Fruit fly (Drosophila melanogaster) whole organism, embryonic: ENCODE data around the gene prd1.

ENCODE experiments used
- CG11398 ChIP-seq: fragments of 200-800 bp; sonication (Bioruptor generic); optimal IDR thresholded peaks from 2 replicates; lab custom pipeline; 2016; ENCODE audit warnings: missing biosample characterization, missing genetic modification characterization
- CG12236 ChIP-seq: fragments of 200-800 bp; sonication (Bioruptor generic); optimal IDR thresholded peaks from 2 replicates; lab custom pipeline; 2016; ENCODE audit warnings: missing biosample characterization, missing genetic modification characterization
- CG13624 ChIP-seq: fragments of 200-800 bp; sonication (Bioruptor generic); optimal IDR thresholded peaks from 2 replicates; lab custom pipeline; 2016; ENCODE audit warnings: missing biosample characterization, missing genetic modification characterization
- CG15269 ChIP-seq: fragments of 200-800 bp; sonication (Bioruptor generic); optimal IDR thresholded peaks from 2 replicates; lab custom pipeline; 2018; ENCODE audit warnings: missing biosample characterization, mild to moderate bottlenecking, missing genetic modification characterization, moderate library complexity
- CG16779 ChIP-seq: fragments of 200-800 bp; sonication (Bioruptor generic); IDR thresholded peaks from 2 replicates; pipeline ENCODE4 v1.3.6; 2022; ENCODE audit warnings: missing biosample characterization, missing genetic modification characterization
- CG18476 ChIP-seq: fragments of 200-800 bp; sonication (Bioruptor generic); optimal IDR thresholded peaks from 2 replicates; lab custom pipeline; 2016; ENCODE audit warnings: missing biosample characterization, mild to moderate bottlenecking, missing genetic modification characterization
- CG18619 ChIP-seq: fragments of 200-800 bp; sonication (Bioruptor generic); optimal IDR thresholded peaks from 3 replicates; lab custom pipeline; 2017; ENCODE audit warnings: missing biosample characterization, mild to moderate bottlenecking, missing genetic modification characterization
- CG3407 ChIP-seq: fragments of 200-800 bp; sonication (Bioruptor generic); optimal IDR thresholded peaks from 2 replicates; lab custom pipeline; 2018; ENCODE audit warnings: missing biosample characterization, mild to moderate bottlenecking, missing genetic modification characterization
- CG6254 ChIP-seq: fragments of 200-800 bp; sonication (Bioruptor generic); optimal IDR thresholded peaks from 3 replicates; lab custom pipeline; 2017; ENCODE audit warnings: mild to moderate bottlenecking, missing biosample characterization, missing genetic modification reagents, missing genetic modification characterization
- CG6683 ChIP-seq: fragments of 200-800 bp; sonication (Bioruptor generic); optimal IDR thresholded peaks from 2 replicates; lab custom pipeline; 2017; ENCODE audit warnings: missing biosample characterization, mild to moderate bottlenecking, missing genetic modification characterization, missing genetic modification reagents
- CG8089 ChIP-seq: fragments of 200-800 bp; sonication (Bioruptor generic); optimal IDR thresholded peaks from 3 replicates; lab custom pipeline; 2016; ENCODE audit warnings: missing biosample characterization, missing genetic modification characterization
- CG9215 ChIP-seq: fragments of 200-800 bp; sonication (Bioruptor generic); IDR thresholded peaks from 2 replicates; pipeline ENCODE4 v1.3.6; 2022; ENCODE audit warnings: missing biosample characterization, missing genetic modification characterization
- CoRest ChIP-seq: fragments of 200-800 bp; sonication (Bioruptor generic); optimal IDR thresholded peaks from 3 replicates; lab custom pipeline; 2018; ENCODE audit warnings: missing biosample characterization, mild to moderate bottlenecking, missing genetic modification characterization, moderate library complexity
- H2.0 ChIP-seq: fragments of 200-800 bp; sonication (Bioruptor generic); IDR thresholded peaks from 2 replicates; pipeline ENCODE4 v1.3.6; 2022; ENCODE audit warnings: missing biosample characterization, missing genetic modification characterization
- HmgD ChIP-seq: fragments of 200-800 bp; sonication (Bioruptor generic); optimal IDR thresholded peaks from 3 replicates; lab custom pipeline; 2016; ENCODE audit warnings: missing biosample characterization, missing genetic modification characterization
- Hmr ChIP-seq: fragments of 200-800 bp; sonication (Bioruptor generic); optimal IDR thresholded peaks from 3 replicates; lab custom pipeline; 2017; ENCODE audit warnings: mild to moderate bottlenecking, missing biosample characterization, missing genetic modification reagents, missing genetic modification characterization
- Hr78 ChIP-seq, 2 experiments: fragments of 200-800 bp in 1 of 2; fragments of >200 bp in 1 of 2; sonication (Bioruptor generic) in 1 of 2; optimal IDR thresholded peaks; 2 replicates each; lab custom pipeline; 2017 to 2019; ENCODE audit warnings: missing biosample characterization in 2 of 2, missing genetic modification characterization in 2 of 2, mild to moderate bottlenecking in 1 of 2, moderate library complexity in 1 of 2
- Hsf ChIP-seq: fragments of 200-800 bp; sonication (Bioruptor generic); optimal IDR thresholded peaks from 3 replicates; lab custom pipeline; 2016; ENCODE audit warnings: missing biosample characterization, missing genetic modification characterization
- Lim3 ChIP-seq: fragments of 200-800 bp; sonication (Bioruptor generic); IDR thresholded peaks from 2 replicates; pipeline ENCODE4 v1.3.6; 2022; ENCODE audit warnings: missing biosample characterization, missing genetic modification characterization
- NC2α ChIP-seq: fragments of 200-800 bp; sonication (Bioruptor generic); optimal IDR thresholded peaks from 2 replicates; lab custom pipeline; 2016; ENCODE audit warnings: missing biosample characterization, missing genetic modification characterization
- Poxn ChIP-seq: fragments of 200-800 bp; sonication (Bioruptor generic); IDR thresholded peaks from 2 replicates; pipeline ENCODE4 v1.3.6; 2022; ENCODE audit warnings: missing biosample characterization, missing genetic modification characterization
- Ptx1 ChIP-seq: fragments of 200-800 bp; sonication (Bioruptor generic); IDR thresholded peaks from 2 replicates; pipeline ENCODE4 v1.3.6; 2022; ENCODE audit warnings: missing biosample characterization, missing genetic modification characterization
- Sox100B ChIP-seq: fragments of 200-800 bp; sonication (Bioruptor generic); optimal IDR thresholded peaks from 3 replicates; lab custom pipeline; 2018; ENCODE audit warnings: missing biosample characterization, mild to moderate bottlenecking, missing genetic modification characterization
- Spps ChIP-seq: fragments of 200-800 bp; sonication (Bioruptor generic); optimal IDR thresholded peaks from 2 replicates; lab custom pipeline; 2018; ENCODE audit warnings: missing biosample characterization, mild to moderate bottlenecking, missing genetic modification characterization
- Tbp ChIP-seq: fragments of >200 bp; optimal IDR thresholded peaks from 2 replicates; lab custom pipeline; 2018; ENCODE audit warnings: missing biosample characterization, missing genetic modification characterization
- Trl ChIP-seq, 3 experiments: fragments of >200 bp in 2 of 3; fragments of 200-800 bp in 1 of 3; sonication (Bioruptor generic) in 1 of 3; optimal IDR thresholded peaks; 2 replicates in 1 of 3; 3 replicates in 2 of 3; lab custom pipeline; 2016 to 2017; ENCODE audit warnings: missing biosample characterization in 1 of 3, missing genetic modification characterization in 1 of 3
- ash1 ChIP-seq: fragments of 200-800 bp; sonication (Bioruptor generic); optimal IDR thresholded peaks from 2 replicates; lab custom pipeline; 2018; ENCODE audit warnings: missing biosample characterization, mild to moderate bottlenecking, missing genetic modification characterization
- chinmo ChIP-seq: fragments of 200-800 bp; sonication (Bioruptor generic); IDR thresholded peaks from 4 replicates; pipeline ENCODE4 v1.3.6; 2022; ENCODE audit warnings: missing biosample characterization, missing genetic modification characterization; ENCODE audit not compliant: partially characterized antibody
- dpn ChIP-seq, 2 experiments: fragments of 200-800 bp; sonication (Bioruptor generic); optimal IDR thresholded peaks; 3 replicates each; lab custom pipeline; 2016; ENCODE audit warnings: missing biosample characterization in 2 of 2, missing genetic modification characterization in 2 of 2
- ems ChIP-seq: fragments of 200-800 bp; sonication (Bioruptor generic); optimal IDR thresholded peaks from 3 replicates; lab custom pipeline; 2016; ENCODE audit warnings: missing biosample characterization, missing genetic modification characterization
- eve ChIP-seq, 2 experiments: fragments of >200 bp; optimal IDR thresholded peaks; 2 replicates each; lab custom pipeline; 2017; ENCODE audit warnings: missing biosample characterization in 2 of 2, missing genetic modification characterization in 2 of 2
- ftz-f1 ChIP-seq: fragments of 200-800 bp; sonication (Bioruptor generic); optimal IDR thresholded peaks from 2 replicates; lab custom pipeline; 2016; ENCODE audit warnings: missing biosample characterization, missing genetic modification characterization
- gfzf ChIP-seq: fragments of 200-800 bp; sonication (Bioruptor generic); optimal IDR thresholded peaks from 2 replicates; lab custom pipeline; 2016; ENCODE audit warnings: missing biosample characterization, mild to moderate bottlenecking, missing genetic modification characterization, moderate library complexity
- hbn ChIP-seq: fragments of 200-800 bp; sonication (Bioruptor generic); IDR thresholded peaks from 2 replicates; pipeline ENCODE4 v1.3.6; 2022; ENCODE audit warnings: missing biosample characterization, missing genetic modification characterization; ENCODE audit not compliant: partially characterized antibody
- her ChIP-seq: fragments of 200-800 bp; sonication (Bioruptor generic); optimal IDR thresholded peaks from 2 replicates; lab custom pipeline; 2016; ENCODE audit warnings: missing biosample characterization, missing genetic modification characterization
- lbe ChIP-seq: fragments of 200-800 bp; sonication (Bioruptor generic); optimal IDR thresholded peaks from 2 replicates; lab custom pipeline; 2016; ENCODE audit warnings: missing biosample characterization, mild to moderate bottlenecking, missing genetic modification characterization
- lov ChIP-seq, 2 experiments: fragments of 200-800 bp in 1 of 2; fragments of >200 bp in 1 of 2; sonication (Bioruptor generic) in 1 of 2; IDR thresholded peaks in 1 of 2; optimal IDR thresholded peaks in 1 of 2; 2 replicates in 1 of 2; 3 replicates in 1 of 2; pipeline versions ENCODE4 v1.3.6 to Lab custom; 2017 to 2022; ENCODE audit warnings: missing biosample characterization in 1 of 2, missing genetic modification characterization in 1 of 2
- onecut ChIP-seq: fragments of 200-800 bp; sonication (Bioruptor generic); IDR thresholded peaks from 2 replicates; pipeline ENCODE4 v1.3.6; 2022; ENCODE audit warnings: missing biosample characterization, missing genetic modification characterization
- pros ChIP-seq: fragments of 200-800 bp; sonication (Bioruptor generic); optimal IDR thresholded peaks from 3 replicates; lab custom pipeline; 2019; ENCODE audit warnings: missing biosample characterization, mild to moderate bottlenecking, missing genetic modification characterization, moderate library complexity
- row ChIP-seq: fragments of 200-800 bp; sonication (Bioruptor generic); IDR thresholded peaks from 3 replicates; pipeline ENCODE4 v1.3.6; 2022; ENCODE audit warnings: missing biosample characterization, missing genetic modification characterization
- sens ChIP-seq: fragments of 200-800 bp; sonication (Bioruptor generic); peaks from one replicate; lab custom pipeline; 2016; ENCODE audit warnings: missing biosample characterization, missing genetic modification characterization
- slp2 ChIP-seq: fragments of 200-800 bp; sonication (Bioruptor generic); optimal IDR thresholded peaks from 2 replicates; lab custom pipeline; 2016; ENCODE audit warnings: missing biosample characterization, missing genetic modification characterization
- ssp ChIP-seq: fragments of 200-800 bp; sonication (Bioruptor generic); IDR thresholded peaks from 2 replicates; pipeline ENCODE4 v1.3.6; 2022; ENCODE audit warnings: missing biosample characterization, missing genetic modification characterization
- trem ChIP-seq: fragments of 200-800 bp; optimal IDR thresholded peaks from 3 replicates; lab custom pipeline; 2019; ENCODE audit warnings: missing biosample characterization, mild to moderate bottlenecking, missing genetic modification characterization, moderate library complexity
- trh ChIP-seq: fragments of 200-800 bp; sonication (Bioruptor generic); optimal IDR thresholded peaks from 2 replicates; lab custom pipeline; 2016; ENCODE audit warnings: missing biosample characterization, missing genetic modification characterization
- ttk ChIP-seq: fragments of 200-800 bp; sonication (Bioruptor generic); IDR thresholded peaks from 2 replicates; pipeline ENCODE4 v2.1.2; 2022; ENCODE audit warnings: missing biosample characterization, missing genetic modification characterization
- tx ChIP-seq: fragments of 200-800 bp; sonication (Bioruptor generic); optimal IDR thresholded peaks from 2 replicates; lab custom pipeline; 2016; ENCODE audit warnings: missing biosample characterization, missing genetic modification characterization
- vvl ChIP-seq: fragments of 200-800 bp; sonication (Bioruptor generic); IDR thresholded peaks from 2 replicates; pipeline ENCODE4 v1.3.6; 2022; ENCODE audit warnings: missing biosample characterization, missing genetic modification characterization

prd1 gene

DNA sequence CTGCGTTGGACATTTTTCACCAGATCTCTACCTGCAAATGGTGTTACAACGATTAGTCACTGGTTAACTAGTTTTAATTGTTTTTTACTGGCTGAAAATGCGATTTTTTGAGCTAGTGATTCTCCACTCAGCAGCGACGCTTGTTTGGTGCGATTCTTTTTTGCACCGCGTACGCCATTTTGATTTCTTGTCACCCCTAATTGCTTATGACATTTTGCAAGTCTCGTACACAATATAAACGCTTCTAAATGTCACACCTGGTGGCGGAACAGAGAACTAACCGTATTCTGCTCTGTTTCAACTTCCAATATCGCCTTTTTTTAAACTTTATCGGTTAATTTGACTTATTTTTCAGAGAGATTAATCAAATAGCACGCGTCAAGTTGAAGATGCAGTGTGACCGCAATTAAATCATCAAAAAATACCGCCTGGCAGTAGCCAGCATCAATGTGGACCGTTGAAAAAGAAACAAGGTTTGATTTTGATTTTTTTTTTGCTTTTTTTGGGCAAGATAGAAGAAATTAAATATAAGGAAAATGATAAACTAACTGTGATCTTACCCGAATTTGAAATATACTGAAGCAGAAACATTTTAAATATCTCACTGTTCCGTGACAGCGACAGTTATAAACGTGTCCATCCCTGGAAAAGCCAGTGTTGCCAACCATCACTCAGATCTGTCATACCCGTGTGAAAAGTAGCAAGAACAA is 32.3 kb upstream of the prd1 start, which contains the start of the genes COX5A and glo (continued):
- peak; percentile 78 for TF ChIP-seq Hmr (GFP tag; lab: Kevin White, UChicago)
- TF ChIP-seq her (GFP tag; lab: Kevin White, UChicago): peak; percentile 77
- peak; percentile 54 for TF ChIP-seq NC2α (GFP tag; lab: Kevin White, UChicago)
- TF ChIP-seq trh (GFP tag; lab: Kevin White, UChicago): peak; percentile 41
- TF ChIP-seq hbn (GFP tag; lab: Robert Waterston, UW): no peak
- peak; percentile 36 for TF ChIP-seq lbe (GFP tag; lab: Kevin White, UChicago)
- no peak for TF ChIP-seq eve (GFP tag; optimal IDR thresholded peaks at IDR 0.05; lab: Kevin White, UChicago)
- peak; percentile 80 for TF ChIP-seq CG12236 (GFP tag; lab: Kevin White, UChicago)
- no peak for TF ChIP-seq Trl (optimal IDR thresholded peaks at IDR 0.05; lab: Kevin White, UChicago)
- TF ChIP-seq Trl (GFP tag; optimal IDR thresholded peaks at IDR 0.05; lab: Kevin White, UChicago): peak; percentile 89
- TF ChIP-seq CG15269 (tag; lab: Kevin White, UChicago): peak; percentile 65
- no peak for TF ChIP-seq CG6683 (GFP tag; lab: Kevin White, UChicago)
- no peak for TF ChIP-seq Tbp (GFP tag; lab: Kevin White, UChicago)
- peak; percentile 64 for TF ChIP-seq CG18619 (GFP tag; lab: Kevin White, UChicago)
- peak; percentile 57 for TF ChIP-seq tx (GFP tag; lab: Kevin White, UChicago)
- TF ChIP-seq CG11398 (GFP tag; lab: Kevin White, UChicago): peak; percentile 7
- peak; percentile 78 for TF ChIP-seq CoRest (tag; lab: Kevin White, UChicago)
- peak; percentile 61 for TF ChIP-seq ttk (GFP tag; lab: Robert Waterston, UW)
- TF ChIP-seq trem (tag; lab: Kevin White, UChicago): peak; percentile 65
- no peak; the same call in none of the 2 replicates for TF ChIP-seq ssp (GFP tag; lab: Robert Waterston, UW)
- peak; percentile 64 for TF ChIP-seq CG8089 (GFP tag; lab: Kevin White, UChicago)
- peak; percentile 90 for TF ChIP-seq HmgD (GFP tag; lab: Kevin White, UChicago)
- 0 out of 4 replicates have a peak, but pooled peaks have one; percentile 33 for TF ChIP-seq chinmo
- TF ChIP-seq row (GFP tag; lab: Robert Waterston, UW): peak; percentile 93
- TF ChIP-seq lov (optimal IDR thresholded peaks at IDR 0.05; lab: Kevin White, UChicago): no peak
- TF ChIP-seq lov (GFP tag; IDR thresholded peaks at IDR 0.05; lab: Robert Waterston, UW): peak; percentile 85
- TF ChIP-seq vvl (GFP tag; lab: Robert Waterston, UW): peak; percentile 89
- TF ChIP-seq Spps (tag; lab: Kevin White, UChicago): peak; percentile 48
- TF ChIP-seq H2.0 (GFP tag; lab: Robert Waterston, UW): peak; percentile 64; the same call in 1 of the 2 replicates
- no peak for TF ChIP-seq Sox100B
- no peak for TF ChIP-seq Lim3 (GFP tag; lab: Robert Waterston, UW)
- TF ChIP-seq CG6254 (GFP tag; lab: Kevin White, UChicago): no peak
- TF ChIP-seq ash1: no peak
- TF ChIP-seq onecut (GFP tag; lab: Robert Waterston, UW): peak; percentile 41; the same call in 1 of the 2 replicates
- TF ChIP-seq CG18476 (GFP tag; lab: Kevin White, UChicago): peak; percentile 50
- TF ChIP-seq CG3407 (GFP tag; lab: Kevin White, UChicago): peak; percentile 48
- TF ChIP-seq CG16779: no peak; the same call in 1 of the 2 replicates
- peak; percentile 98 for TF ChIP-seq sens (GFP tag; lab: Kevin White, UChicago)
- peak; percentile 76 for TF ChIP-seq CG9215 (GFP tag; lab: Robert Waterston, UW)
- TF ChIP-seq Ptx1: peak; percentile 72
- TF ChIP-seq Hr78 (GFP tag; optimal IDR thresholded peaks at IDR 0.05; lab: Kevin White, UChicago): no peak
- TF ChIP-seq dpn (GFP tag; optimal IDR thresholded peaks at IDR 0.05; lab: Kevin White, UChicago): peak; percentile 86 to 89
- TF ChIP-seq CG13624: peak; percentile 87
- TF ChIP-seq slp2: peak; percentile 79
- peak; percentile 12 for TF ChIP-seq ftz-f1 (GFP tag; lab: Kevin White, UChicago)
- TF ChIP-seq gfzf (GFP tag; lab: Kevin White, UChicago): peak; percentile 91
- TF ChIP-seq pros (GFP tag; lab: Kevin White, UChicago): peak; percentile 21
- TF ChIP-seq Hsf (GFP tag; lab: Kevin White, UChicago): peak; percentile 90
- peak; percentile 84 for TF ChIP-seq ems (GFP tag; lab: Kevin White, UChicago)
- TF ChIP-seq Poxn (GFP tag; lab: Robert Waterston, UW): 0 out of 2 replicates have a peak, but pooled peaks have one; percentile 13
